Fruit fly (Drosophila melanogaster) whole organism, adult: ENCODE data around the gene CG17193.
A peak's percentile ranks its signal among the peaks of the same experiment; 100 is the strongest.

Experiments used
- CG11617 ChIP-seq: fragments of 200-800 bp; sonication (Bioruptor generic); optimal IDR thresholded peaks from 2 replicates; lab custom pipeline; 2017; ENCODE audit warnings: mild to moderate bottlenecking, missing biosample characterization, missing genetic modification reagents, missing genetic modification characterization
- CG12768 ChIP-seq: fragments of 200-800 bp; sonication (Bioruptor generic); optimal IDR thresholded peaks from 2 replicates; lab custom pipeline; 2017; ENCODE audit warnings: missing biosample characterization, missing genetic modification characterization, mild to moderate bottlenecking, moderate library complexity, missing genetic modification reagents
- CG14711 ChIP-seq: fragments of 200-800 bp; sonication (Bioruptor generic); optimal IDR thresholded peaks from 2 replicates; lab custom pipeline; 2018; ENCODE audit warnings: missing biosample characterization, mild to moderate bottlenecking, missing genetic modification characterization, moderate library complexity
- CG1620 ChIP-seq: fragments of 200-800 bp; sonication (Bioruptor generic); optimal IDR thresholded peaks from 2 replicates; lab custom pipeline; 2016; ENCODE audit warnings: missing biosample characterization, missing genetic modification characterization
- CG33017 ChIP-seq: fragments of 200-800 bp; sonication (Bioruptor generic); optimal IDR thresholded peaks from 2 replicates; lab custom pipeline; 2018; ENCODE audit warnings: missing biosample characterization, mild to moderate bottlenecking, missing genetic modification characterization, moderate library complexity
- CG5204 ChIP-seq: fragments of 200-800 bp; sonication (Bioruptor generic); optimal IDR thresholded peaks from 2 replicates; lab custom pipeline; 2016; ENCODE audit warnings: missing biosample characterization, missing genetic modification characterization
- CG7045 ChIP-seq: fragments of 200-800 bp; sonication (Bioruptor generic); optimal IDR thresholded peaks from 2 replicates; lab custom pipeline; 2017; ENCODE audit warnings: missing biosample characterization, mild to moderate bottlenecking, missing genetic modification characterization
- CG7101 ChIP-seq: fragments of 200-800 bp; sonication (Bioruptor generic); optimal IDR thresholded peaks from 2 replicates; lab custom pipeline; 2018; ENCODE audit warnings: missing biosample characterization, mild to moderate bottlenecking, missing genetic modification characterization, moderate library complexity
- Clk ChIP-seq: fragments of 200-800 bp; sonication (Bioruptor generic); optimal IDR thresholded peaks from 2 replicates; lab custom pipeline; 2017; ENCODE audit warnings: missing biosample characterization, missing genetic modification characterization
- Crg-1 ChIP-seq: fragments of 200-800 bp; sonication (Bioruptor generic); optimal IDR thresholded peaks from 2 replicates; lab custom pipeline; 2016; ENCODE audit warnings: missing biosample characterization, missing genetic modification characterization
- Hr96 ChIP-seq: fragments of 200-800 bp; sonication (Bioruptor generic); optimal IDR thresholded peaks from 2 replicates; lab custom pipeline; 2016; ENCODE audit warnings: missing biosample characterization, missing genetic modification characterization
- Mnt ChIP-seq: fragments of 200-800 bp; sonication (Bioruptor generic); optimal IDR thresholded peaks from 2 replicates; lab custom pipeline; 2016; ENCODE audit warnings: missing biosample characterization, mild to moderate bottlenecking, missing genetic modification characterization
- bab1 ChIP-seq: fragments of 200-800 bp; sonication (Bioruptor generic); optimal IDR thresholded peaks from 3 replicates; lab custom pipeline; 2019; ENCODE audit warnings: missing biosample characterization, mild to moderate bottlenecking, missing genetic modification characterization, moderate library complexity
- cic ChIP-seq: fragments of 200-800 bp; sonication (Bioruptor generic); optimal IDR thresholded peaks from 2 replicates; lab custom pipeline; 2017; ENCODE audit warnings: missing biosample characterization, mild to moderate bottlenecking, missing genetic modification characterization, moderate library complexity
- cnc ChIP-seq, 2 experiments: fragments of >200 bp; optimal IDR thresholded peaks; 2 replicates each; lab custom pipeline; 2017
- kay ChIP-seq: fragments of 200-800 bp; sonication (Bioruptor generic); peaks from one replicate; lab custom pipeline; 2016; ENCODE audit warnings: missing biosample characterization, missing genetic modification characterization, borderline replicate concordance
- ovo ChIP-seq: fragments of 200-800 bp; sonication (Bioruptor generic); optimal IDR thresholded peaks from 2 replicates; lab custom pipeline; 2016; ENCODE audit warnings: missing biosample characterization, missing genetic modification characterization
- pad ChIP-seq: fragments of 200-800 bp; sonication (Bioruptor generic); optimal IDR thresholded peaks from 3 replicates; lab custom pipeline; 2017; ENCODE audit warnings: missing biosample characterization, missing genetic modification characterization, mild to moderate bottlenecking, moderate library complexity, missing genetic modification reagents
- tj ChIP-seq: fragments of 200-800 bp; sonication (Bioruptor generic); optimal IDR thresholded peaks from 3 replicates; lab custom pipeline; 2017; ENCODE audit warnings: missing biosample characterization, mild to moderate bottlenecking, missing genetic modification characterization, moderate library complexity
- toe ChIP-seq: fragments of 200-800 bp; sonication (Bioruptor generic); optimal IDR thresholded peaks from 2 replicates; lab custom pipeline; 2016; ENCODE audit warnings: missing biosample characterization, missing genetic modification characterization

CG17193 gene

dm6 chr3R:20007399-20008285, 48.3 kb downstream of the CG17193 start:
- TF ChIP-seq pad (GFP tag; lab: Kevin White, UChicago) (peak; percentile 57), CG1620 (GFP tag; lab: Kevin White, UChicago) (no peak), toe (GFP tag; lab: Kevin White, UChicago) (no peak), kay (GFP tag; lab: Kevin White, UChicago) (peak; percentile 20), CG7045 (no peak), tj (GFP tag; lab: Kevin White, UChicago) (peak; percentile 35), CG14711 (no peak)

dm6 chr3R:20006617-20007016, 49.3 kb downstream of the CG17193 start:
- TF ChIP-seq tj (GFP tag; lab: Kevin White, UChicago) (no peak), Crg-1 (no peak), Clk (GFP tag; lab: Kevin White, UChicago) (no peak), Mnt (no peak), kay (GFP tag; lab: Kevin White, UChicago) (no peak), CG1620 (GFP tag; lab: Kevin White, UChicago) (no peak), CG7101 (tag; lab: Kevin White, UChicago) (no peak)

- TF ChIP-seq pad (GFP tag; lab: Kevin White, UChicago) (no peak), bab1 (no peak), CG14711 (no peak), Clk (GFP tag; lab: Kevin White, UChicago) (no peak), toe (GFP tag; lab: Kevin White, UChicago) (no peak), CG11617 (GFP tag; lab: Kevin White, UChicago) (no peak), CG5204 (GFP tag; lab: Kevin White, UChicago) (no peak), tj (GFP tag; lab: Kevin White, UChicago) (no peak), cnc (optimal IDR thresholded peaks at IDR 0.05; lab: Kevin White, UChicago) (no peak), CG7045 (no peak), cic (GFP tag; lab: Kevin White, UChicago) (no peak), ovo (GFP tag; lab: Kevin White, UChicago) (no peak), kay (GFP tag; lab: Kevin White, UChicago) (no peak)
These were observed 51.2 kb downstream of the CG17193 start for dm6 chr3R:20004697-20005096.

dm6 chr3R:20001595-20001997, 54.3 kb downstream of the CG17193 start:
- TF ChIP-seq CG12768 (no peak), CG7101 (tag; lab: Kevin White, UChicago) (no peak), Mnt (no peak), bab1 (no peak), Crg-1 (no peak), cnc (optimal IDR thresholded peaks at IDR 0.05; lab: Kevin White, UChicago) (no peak), ovo (GFP tag; lab: Kevin White, UChicago) (no peak), tj (GFP tag; lab: Kevin White, UChicago) (no peak), CG1620 (GFP tag; lab: Kevin White, UChicago) (no peak), pad (GFP tag; lab: Kevin White, UChicago) (no peak), toe (GFP tag; lab: Kevin White, UChicago) (no peak), Clk (GFP tag; lab: Kevin White, UChicago) (no peak), Hr96 (no peak), CG7045 (no peak), kay (GFP tag; lab: Kevin White, UChicago) (no peak), CG14711 (no peak), CG11617 (GFP tag; lab: Kevin White, UChicago) (no peak), CG5204 (GFP tag; lab: Kevin White, UChicago) (no peak)

dm6 chr3R:19999474-19999873, 56.4 kb downstream of the CG17193 start:
- TF ChIP-seq CG14711 (peak; percentile 72), CG33017 (peak; percentile 55), bab1 (peak; percentile 62), kay (GFP tag; lab: Kevin White, UChicago) (no peak), CG7101 (tag; lab: Kevin White, UChicago) (peak; percentile 69)

- no peak for TF ChIP-seq pad (GFP tag; lab: Kevin White, UChicago)
- no peak for TF ChIP-seq Hr96
- no peak for TF ChIP-seq CG7045
- TF ChIP-seq Crg-1, result no peak
- TF ChIP-seq CG1620 (GFP tag; lab: Kevin White, UChicago), result no peak
- no peak for TF ChIP-seq bab1
- TF ChIP-seq CG33017, result no peak
- no peak for TF ChIP-seq CG5204 (GFP tag; lab: Kevin White, UChicago)
- no peak for TF ChIP-seq Mnt
- no peak for TF ChIP-seq toe (GFP tag; lab: Kevin White, UChicago)
- no peak for TF ChIP-seq CG14711
- no peak for TF ChIP-seq cnc (optimal IDR thresholded peaks at IDR 0.05; lab: Kevin White, UChicago)
- no peak for TF ChIP-seq kay (GFP tag; lab: Kevin White, UChicago)
- no peak for TF ChIP-seq CG11617 (GFP tag; lab: Kevin White, UChicago)
- TF ChIP-seq Clk (GFP tag; lab: Kevin White, UChicago), result no peak
- TF ChIP-seq ovo (GFP tag; lab: Kevin White, UChicago), result no peak
- TF ChIP-seq cic (GFP tag; lab: Kevin White, UChicago), result no peak
- TF ChIP-seq CG7101 (tag; lab: Kevin White, UChicago), result no peak
These were observed 57.5 kb downstream of the CG17193 start for dm6 chr3R:19998418-19998817.
